Fruit fly (Drosophila melanogaster): Measurements from ENCODE around the gene AdipoR.

DNA sequence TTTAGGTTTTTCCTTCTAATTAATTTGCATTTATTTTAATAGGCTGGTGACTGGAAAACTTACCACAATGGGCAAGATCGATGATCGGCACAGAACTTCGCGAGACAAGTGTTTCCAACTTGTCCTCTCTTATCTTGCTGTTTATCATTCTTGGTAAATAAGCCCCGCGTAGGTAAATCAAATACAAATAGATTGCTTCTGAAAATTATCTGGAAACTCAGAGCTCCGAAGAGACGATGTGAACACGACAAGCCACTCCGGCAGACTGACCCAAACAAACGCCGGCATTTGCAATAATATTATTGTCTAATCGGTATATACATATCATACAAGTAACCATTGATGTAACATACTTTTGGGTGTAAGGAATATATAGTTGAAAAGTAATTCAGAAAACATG, 17.3 kb downstream of the AdipoR start, which contains the start of gene CG33099:
- TF ChIP-seq CG8478 (optimal IDR thresholded peaks at IDR 0.05): no peak
- TF ChIP-seq CTCF (optimal IDR thresholded peaks at IDR 0.05): no peak
